Worm (Caenorhabditis elegans): ENCODE data around the gene fbxb-46.

DNA sequence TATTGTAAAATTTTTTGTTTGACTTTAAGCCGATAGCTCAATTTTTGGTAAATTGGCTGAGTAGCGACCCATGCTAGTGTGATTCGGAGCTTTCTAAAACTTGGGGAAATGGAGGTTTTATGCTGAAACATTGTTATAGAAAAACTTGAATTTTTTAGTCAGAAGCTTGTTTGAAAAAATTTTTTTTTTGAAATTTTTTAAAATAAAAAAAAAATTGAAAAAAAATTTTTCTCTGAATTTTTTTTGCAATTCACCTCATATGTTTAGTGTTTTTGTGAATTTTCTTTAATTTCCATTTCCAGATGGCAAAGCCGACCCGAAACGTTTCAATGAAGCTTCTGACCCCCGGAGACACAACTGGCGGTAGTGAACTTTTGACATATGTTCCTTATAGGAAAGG, 41.9 kb downstream of the fbxb-46 start, which contains the start of gene Y51H7BR.4:
- TF ChIP-seq lin-39 (tag; optimal IDR thresholded peaks at IDR 0.05) (no peak), lin-15B (tag; optimal IDR thresholded peaks at IDR 0.05) (no peak), unc-130 (GFP tag; optimal IDR thresholded peaks at IDR 0.05) (no peak), fkh-10 (GFP tag; optimal IDR thresholded peaks at IDR 0.05) (no peak)

Data from whole organism, L4 larva.